Fruit fly (Drosophila melanogaster): ENCODE data around the gene Slc25A46b.

The Slc25A46b gene

DNA sequence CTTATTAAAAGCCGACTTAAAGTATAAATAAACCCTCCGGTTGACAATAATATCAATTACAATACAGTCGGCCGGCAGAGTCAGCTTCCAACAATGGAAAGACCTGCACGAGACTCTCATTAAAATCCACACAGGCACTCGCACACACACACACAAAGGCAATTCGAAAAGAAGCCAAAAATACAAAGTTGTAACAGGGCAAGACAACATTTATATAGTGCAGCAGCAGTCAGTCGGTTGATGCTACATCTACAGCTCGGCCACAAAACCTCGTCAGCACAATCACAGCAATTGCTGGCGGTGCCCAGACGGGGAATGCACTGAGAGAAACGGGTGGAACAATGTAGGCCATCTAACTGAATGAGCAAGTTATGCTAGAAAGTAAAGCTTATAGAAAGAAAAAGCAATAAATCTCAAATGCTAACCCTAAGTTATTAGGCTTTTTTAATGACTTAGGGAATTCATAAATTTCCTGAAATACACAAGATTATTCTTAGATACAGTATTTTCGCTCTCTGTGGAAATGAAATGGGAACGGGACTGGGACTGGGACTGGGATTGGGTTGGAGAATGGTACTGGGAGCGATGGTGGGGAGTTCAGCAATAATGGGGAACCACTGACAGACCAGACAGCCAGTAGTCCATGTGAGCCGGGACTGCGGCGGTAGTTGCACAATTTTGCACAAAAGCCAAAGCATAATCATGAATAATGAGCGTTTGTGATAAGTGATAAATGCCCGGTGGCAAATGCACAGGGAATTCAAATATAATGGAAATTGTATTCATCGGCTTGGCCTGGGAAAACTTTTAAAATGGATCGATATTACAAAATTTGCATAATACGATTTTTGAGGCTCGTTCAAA is 25.2 kb downstream of the Slc25A46b start (continued):
- peak; percentile 41 for TF ChIP-seq chn (GFP tag; optimal IDR thresholded peaks at IDR 0.05)
- peak; percentile 72 for TF ChIP-seq CG18599 (GFP tag; optimal IDR thresholded peaks at IDR 0.05)
- TF ChIP-seq pum (GFP tag; optimal IDR thresholded peaks at IDR 0.05), result peak; percentile 29
- no peak for TF ChIP-seq CG6683 (GFP tag; optimal IDR thresholded peaks at IDR 0.05)
- no peak for TF ChIP-seq kah (GFP tag; optimal IDR thresholded peaks at IDR 0.05)
- TF ChIP-seq Bgb (GFP tag; IDR thresholded peaks at IDR 0.05; ENCODE audit: partially characterized antibody), result no peak
- TF ChIP-seq Max (GFP tag; optimal IDR thresholded peaks at IDR 0.05), result peak; percentile 32
- TF ChIP-seq CG11723 (GFP tag; optimal IDR thresholded peaks at IDR 0.05), result no peak
- TF ChIP-seq CG13775 (GFP tag; optimal IDR thresholded peaks at IDR 0.05), result no peak
- no peak for TF ChIP-seq CG1024 (GFP tag; IDR thresholded peaks at IDR 0.05)
- TF ChIP-seq wor (GFP tag; IDR thresholded peaks at IDR 0.05), result no peak; the same call in 1 of the 2 replicates
- no peak for TF ChIP-seq fu2 (GFP tag; optimal IDR thresholded peaks at IDR 0.05)
- peak; percentile 61; the same call in 1 of the 2 replicates for TF ChIP-seq vvl (GFP tag; IDR thresholded peaks at IDR 0.05)
- no peak for TF ChIP-seq Hand (GFP tag; optimal IDR thresholded peaks at IDR 0.05)
- no peak for TF ChIP-seq zen2 (GFP tag; IDR thresholded peaks at IDR 0.05; ENCODE audit: partially characterized antibody)
- peak; percentile 28 for TF ChIP-seq Camta (GFP tag; optimal IDR thresholded peaks at IDR 0.05)
- TF ChIP-seq CG31441 (GFP tag; IDR thresholded peaks at IDR 0.05), result peak; percentile 53
- no peak for TF ChIP-seq pros (GFP tag; optimal IDR thresholded peaks at IDR 0.05)
- no peak for TF ChIP-seq abd-A (tag; optimal IDR thresholded peaks at IDR 0.05)
- 0 out of 2 replicates have a peak, but pooled peaks have one; percentile 18 for TF ChIP-seq CG14014 (GFP tag; IDR thresholded peaks at IDR 0.05)
- peak; percentile 48 for TF ChIP-seq HHEX (GFP tag; optimal IDR thresholded peaks at IDR 0.05)
- TF ChIP-seq Blimp-1 (GFP tag; optimal IDR thresholded peaks at IDR 0.05), result peak; percentile 58
- no peak for TF ChIP-seq nerfin-1 (tag; optimal IDR thresholded peaks at IDR 0.05)
- peak; percentile 33 to 36 for TF ChIP-seq dpn (GFP tag; optimal IDR thresholded peaks at IDR 0.05)
- TF ChIP-seq slou (GFP tag; optimal IDR thresholded peaks at IDR 0.05), result peak; percentile 22
- no peak for TF ChIP-seq CG15514 (GFP tag; optimal IDR thresholded peaks at IDR 0.05)
- TF ChIP-seq Fer1 (GFP tag; optimal IDR thresholded peaks at IDR 0.05), result peak; percentile 44
- TF ChIP-seq CG14667 (GFP tag; IDR thresholded peaks at IDR 0.05), result peak; percentile 48
- peak; percentile 31 for TF ChIP-seq CG12104 (GFP tag; optimal IDR thresholded peaks at IDR 0.05)
- TF ChIP-seq CG17829 (tag; optimal IDR thresholded peaks at IDR 0.05), result peak; percentile 38
- peak; percentile 3 for TF ChIP-seq CG18764 (GFP tag; optimal IDR thresholded peaks at IDR 0.05)
- peak; percentile 59 for TF ChIP-seq Ptx1 (GFP tag; IDR thresholded peaks at IDR 0.05)
- peak; percentile 12 for TF ChIP-seq CG12219 (GFP tag; optimal IDR thresholded peaks at IDR 0.05)
- peak; percentile 70 for TF ChIP-seq gem (tag; optimal IDR thresholded peaks at IDR 0.05)
- peak; percentile 8 for TF ChIP-seq zfh2 (GFP tag; optimal IDR thresholded peaks at IDR 0.05)
- TF ChIP-seq CG30431 (GFP tag; optimal IDR thresholded peaks at IDR 0.05), result peak; percentile 16
- TF ChIP-seq tx (GFP tag; optimal IDR thresholded peaks at IDR 0.05), result peak; percentile 26
- TF ChIP-seq wek (GFP tag; optimal IDR thresholded peaks at IDR 0.05), result no peak
- TF ChIP-seq CG33213 (GFP tag; optimal IDR thresholded peaks at IDR 0.05), result no peak
- TF ChIP-seq CG2875 (GFP tag; optimal IDR thresholded peaks at IDR 0.05), result peak; percentile 12
- peak; percentile 23; the same call in 1 of the 2 replicates for TF ChIP-seq CG10321 (GFP tag; IDR thresholded peaks at IDR 0.05)
- no peak for TF ChIP-seq tna (GFP tag; IDR thresholded peaks at IDR 0.05; ENCODE audit: partially characterized antibody)
- TF ChIP-seq H15 (GFP tag; IDR thresholded peaks at IDR 0.05), result 0 out of 3 replicates have a peak, but pooled peaks have one; percentile 24
- TF ChIP-seq kni (GFP tag; optimal IDR thresholded peaks at IDR 0.05), result no peak
- TF ChIP-seq CG2712 (tag; optimal IDR thresholded peaks at IDR 0.05), result peak; percentile 55
- no peak for TF ChIP-seq nerfin-2 (GFP tag; IDR thresholded peaks at IDR 0.05; ENCODE audit: partially characterized antibody)
- TF ChIP-seq CG5245 (GFP tag; optimal IDR thresholded peaks at IDR 0.05), result peak; percentile 43
- TF ChIP-seq disco-r (GFP tag; optimal IDR thresholded peaks at IDR 0.05), result no peak

Measured in whole organism, embryonic.